Worm (Caenorhabditis elegans): ENCODE data around the gene Y116A8A.7.

DNA sequence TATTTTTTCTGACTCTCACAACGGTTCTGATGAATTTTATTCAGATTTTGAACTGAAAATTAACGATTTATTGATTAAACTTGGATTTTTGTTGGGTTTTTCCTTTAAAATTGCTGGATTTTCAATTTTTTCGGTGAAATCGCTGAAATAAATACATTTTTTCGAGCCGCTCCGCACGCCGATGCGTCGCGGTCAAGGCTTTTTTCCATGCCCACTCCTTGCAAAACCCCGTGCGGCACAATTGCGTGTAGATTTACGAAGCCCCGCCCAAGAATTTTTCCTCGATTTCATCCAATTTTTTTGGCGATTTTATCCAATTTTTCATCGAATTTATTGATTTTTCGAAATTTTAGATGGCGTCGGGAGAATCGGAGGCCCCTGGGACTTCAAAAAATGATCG, 35.5 kb downstream of the Y116A8A.7 start, which contains the start of gene gtsf-1:
- no peak for TF ChIP-seq snpc-4 (tag; optimal IDR thresholded peaks at IDR 0.05)
- TF ChIP-seq zag-1 (tag; optimal IDR thresholded peaks at IDR 0.05) = peak; percentile 29
- peak; percentile 65 to 85 for TF ChIP-seq lsy-2 (tag; optimal IDR thresholded peaks at IDR 0.05)
- no peak for TF ChIP-seq nhr-23 (tag; optimal IDR thresholded peaks at IDR 0.05)
- TF ChIP-seq nhr-12 (tag; optimal IDR thresholded peaks at IDR 0.05) = no peak
- no peak for TF ChIP-seq unc-62 (GFP tag; optimal IDR thresholded peaks at IDR 0.05)
- TF ChIP-seq unc-39 (tag; optimal IDR thresholded peaks at IDR 0.05) = no peak
- peak; percentile 52 for TF ChIP-seq nhr-21 (tag; optimal IDR thresholded peaks at IDR 0.05)
- TF ChIP-seq R02D3.7 (tag; optimal IDR thresholded peaks at IDR 0.05) = peak; percentile 91
- no peak for TF ChIP-seq nhr-11 (tag; optimal IDR thresholded peaks at IDR 0.05)
